Fruit fly (Drosophila melanogaster) whole organism, embryonic: ENCODE data around the gene CG5781.

Experiments used
- Adf1 ChIP-seq: fragments of 200-800 bp; sonication (Bioruptor generic); IDR thresholded peaks from 2 replicates; pipeline ENCODE4 v1.3.6; 2022; ENCODE audit warnings: missing biosample characterization, missing genetic modification characterization
- Antp ChIP-seq: fragments of 200-800 bp; sonication (Bioruptor generic); optimal IDR thresholded peaks from 3 replicates; lab custom pipeline; 2016; ENCODE audit warnings: missing biosample characterization, missing genetic modification characterization
- BtbVII ChIP-seq: fragments of 200-800 bp; sonication (Bioruptor generic); optimal IDR thresholded peaks from 3 replicates; lab custom pipeline; 2017; ENCODE audit warnings: missing biosample characterization, mild to moderate bottlenecking, missing genetic modification characterization
- CG10147 ChIP-seq: fragments of 200-800 bp; sonication (Bioruptor generic); optimal IDR thresholded peaks from 2 replicates; lab custom pipeline; 2019; ENCODE audit warnings: missing biosample characterization, mild to moderate bottlenecking, missing genetic modification characterization, moderate library complexity
- CG10209 ChIP-seq: fragments of 200-800 bp; sonication (Bioruptor generic); optimal IDR thresholded peaks from 3 replicates; lab custom pipeline; 2017; ENCODE audit warnings: missing biosample characterization, mild to moderate bottlenecking, missing genetic modification characterization, missing genetic modification reagents
- CG10431 ChIP-seq: fragments of 200-800 bp; sonication (Bioruptor generic); optimal IDR thresholded peaks from 3 replicates; lab custom pipeline; 2018; ENCODE audit warnings: missing biosample characterization, mild to moderate bottlenecking, missing genetic modification characterization
- CG10543 ChIP-seq: fragments of 200-800 bp; sonication (Bioruptor generic); optimal IDR thresholded peaks from 3 replicates; lab custom pipeline; 2017; ENCODE audit warnings: missing biosample characterization, mild to moderate bottlenecking, missing genetic modification characterization, moderate library complexity
- CG11085 ChIP-seq: fragments of 200-800 bp; sonication (Bioruptor generic); IDR thresholded peaks from 2 replicates; pipeline ENCODE4 v1.3.6; 2022; ENCODE audit warnings: missing biosample characterization, missing genetic modification characterization
- CG11398 ChIP-seq: fragments of 200-800 bp; sonication (Bioruptor generic); optimal IDR thresholded peaks from 2 replicates; lab custom pipeline; 2016; ENCODE audit warnings: missing biosample characterization, missing genetic modification characterization
- CG12071 ChIP-seq: fragments of 200-800 bp; sonication (Bioruptor generic); optimal IDR thresholded peaks from 3 replicates; lab custom pipeline; 2018; ENCODE audit warnings: missing biosample characterization, mild to moderate bottlenecking, missing genetic modification characterization
- CG13287 ChIP-seq: fragments of 200-800 bp; sonication (Bioruptor generic); IDR thresholded peaks from 2 replicates; pipeline ENCODE4 v1.3.6; 2022; ENCODE audit warnings: missing biosample characterization, missing genetic modification characterization; ENCODE audit not compliant: partially characterized antibody
- CG13624 ChIP-seq: fragments of 200-800 bp; sonication (Bioruptor generic); optimal IDR thresholded peaks from 2 replicates; lab custom pipeline; 2016; ENCODE audit warnings: missing biosample characterization, missing genetic modification characterization
- CG15073 ChIP-seq: fragments of 200-800 bp; sonication (Bioruptor generic); optimal IDR thresholded peaks from 2 replicates; lab custom pipeline; 2016; ENCODE audit warnings: missing biosample characterization, missing genetic modification characterization
- CG15269 ChIP-seq: fragments of 200-800 bp; sonication (Bioruptor generic); optimal IDR thresholded peaks from 2 replicates; lab custom pipeline; 2018; ENCODE audit warnings: missing biosample characterization, mild to moderate bottlenecking, missing genetic modification characterization, moderate library complexity
- CG16779 ChIP-seq: fragments of 200-800 bp; sonication (Bioruptor generic); IDR thresholded peaks from 2 replicates; pipeline ENCODE4 v1.3.6; 2022; ENCODE audit warnings: missing biosample characterization, missing genetic modification characterization
- CG17568 ChIP-seq: fragments of 200-800 bp; sonication (Bioruptor generic); optimal IDR thresholded peaks from 2 replicates; lab custom pipeline; 2018; ENCODE audit warnings: missing biosample characterization, mild to moderate bottlenecking, missing genetic modification characterization, moderate library complexity
- CG30403 ChIP-seq: fragments of 200-800 bp; sonication (Bioruptor generic); optimal IDR thresholded peaks from 3 replicates; lab custom pipeline; 2016; ENCODE audit warnings: missing biosample characterization, missing genetic modification characterization
- CG34376 ChIP-seq: fragments of 200-800 bp; sonication (Bioruptor generic); optimal IDR thresholded peaks from 2 replicates; lab custom pipeline; 2018; ENCODE audit warnings: missing biosample characterization, mild to moderate bottlenecking, missing genetic modification characterization
- CG4730 ChIP-seq: fragments of 200-800 bp; sonication (Bioruptor generic); IDR thresholded peaks from 2 replicates; pipeline ENCODE4 v1.3.6; 2022; ENCODE audit warnings: missing biosample characterization, missing genetic modification characterization
- CG6175 ChIP-seq: fragments of 200-800 bp; sonication (Bioruptor generic); IDR thresholded peaks from 3 replicates; pipeline ENCODE4 v1.3.6; 2022; ENCODE audit warnings: missing biosample characterization, missing genetic modification characterization
- CG7786 ChIP-seq: fragments of 200-800 bp; sonication (Bioruptor generic); optimal IDR thresholded peaks from 2 replicates; lab custom pipeline; 2016; ENCODE audit warnings: missing biosample characterization, missing genetic modification characterization
- CG7928 ChIP-seq: fragments of 200-800 bp; sonication (Bioruptor generic); optimal IDR thresholded peaks from 2 replicates; lab custom pipeline; 2017; ENCODE audit warnings: missing biosample characterization, mild to moderate bottlenecking, missing genetic modification characterization
- CG8765 ChIP-seq: fragments of 200-800 bp; sonication (Bioruptor generic); IDR thresholded peaks from 2 replicates; pipeline ENCODE4 v1.3.6; 2022; ENCODE audit warnings: missing biosample characterization, missing genetic modification characterization
- Chrac-16 ChIP-seq: fragments of 200-800 bp; sonication (Bioruptor generic); optimal IDR thresholded peaks from 3 replicates; lab custom pipeline; 2016; ENCODE audit warnings: missing biosample characterization, missing genetic modification characterization
- Deaf1 ChIP-seq: fragments of 200-800 bp; optimal IDR thresholded peaks from 3 replicates; lab custom pipeline; 2019; ENCODE audit warnings: missing biosample characterization, mild to moderate bottlenecking, missing genetic modification characterization, moderate library complexity
- Dref ChIP-seq: fragments of 200-800 bp; sonication (Bioruptor generic); IDR thresholded peaks from 2 replicates; pipeline ENCODE4 v1.3.6; 2022; ENCODE audit warnings: missing biosample characterization, missing genetic modification characterization
- Fer1 ChIP-seq: fragments of 200-800 bp; sonication (Bioruptor generic); optimal IDR thresholded peaks from 2 replicates; lab custom pipeline; 2017; ENCODE audit warnings: missing biosample characterization, mild to moderate bottlenecking, missing genetic modification characterization
- Fer3 ChIP-seq: fragments of 200-800 bp; sonication (Bioruptor generic); optimal IDR thresholded peaks from 2 replicates; lab custom pipeline; 2018; ENCODE audit warnings: missing biosample characterization, mild to moderate bottlenecking, missing genetic modification characterization, moderate library complexity
- Gug ChIP-seq: fragments of 200-800 bp; sonication (Bioruptor generic); IDR thresholded peaks from 4 replicates; pipeline ENCODE4 v1.3.6; 2022; ENCODE audit warnings: missing biosample characterization, missing genetic modification characterization
- Hmr ChIP-seq: fragments of 200-800 bp; sonication (Bioruptor generic); optimal IDR thresholded peaks from 3 replicates; lab custom pipeline; 2017; ENCODE audit warnings: mild to moderate bottlenecking, missing biosample characterization, missing genetic modification reagents, missing genetic modification characterization
- Kr ChIP-seq: fragments of 200-800 bp; sonication (Bioruptor generic); optimal IDR thresholded peaks from 2 replicates; lab custom pipeline; 2017; ENCODE audit warnings: missing biosample characterization, mild to moderate bottlenecking, missing genetic modification characterization
- Mrtf ChIP-seq: fragments of 200-800 bp; sonication (Bioruptor generic); IDR thresholded peaks from 3 replicates; pipeline ENCODE4 v1.3.6; 2022; ENCODE audit warnings: missing biosample characterization, missing genetic modification characterization
- Neu2 ChIP-seq: fragments of 200-800 bp; sonication (Bioruptor generic); optimal IDR thresholded peaks from 3 replicates; lab custom pipeline; 2016; ENCODE audit warnings: missing biosample characterization, missing genetic modification characterization, borderline replicate concordance
- Nf-YC ChIP-seq: fragments of 200-800 bp; optimal IDR thresholded peaks from 3 replicates; lab custom pipeline; 2019; ENCODE audit warnings: missing biosample characterization, mild to moderate bottlenecking, missing genetic modification characterization, moderate library complexity
- Ptx1 ChIP-seq: fragments of 200-800 bp; sonication (Bioruptor generic); IDR thresholded peaks from 2 replicates; pipeline ENCODE4 v1.3.6; 2022; ENCODE audit warnings: missing biosample characterization, missing genetic modification characterization
- Side ChIP-seq: fragments of 200-800 bp; sonication (Bioruptor generic); optimal IDR thresholded peaks from 2 replicates; lab custom pipeline; 2016; ENCODE audit warnings: missing biosample characterization, missing genetic modification characterization
- Sox100B ChIP-seq: fragments of 200-800 bp; sonication (Bioruptor generic); optimal IDR thresholded peaks from 3 replicates; lab custom pipeline; 2018; ENCODE audit warnings: missing biosample characterization, mild to moderate bottlenecking, missing genetic modification characterization
- Sry-β ChIP-seq: fragments of 200-800 bp; sonication (Bioruptor generic); optimal IDR thresholded peaks from 2 replicates; lab custom pipeline; 2018; ENCODE audit warnings: missing biosample characterization, mild to moderate bottlenecking, missing genetic modification characterization, moderate library complexity
- Trl ChIP-seq, 3 experiments: fragments of >200 bp in 2 of 3; fragments of 200-800 bp in 1 of 3; sonication (Bioruptor generic) in 1 of 3; optimal IDR thresholded peaks; 2 replicates in 1 of 3; 3 replicates in 2 of 3; lab custom pipeline; 2016 to 2017; ENCODE audit warnings: missing biosample characterization in 1 of 3, missing genetic modification characterization in 1 of 3
- ase ChIP-seq: fragments of 200-800 bp; sonication (Bioruptor generic); IDR thresholded peaks from 3 replicates; pipeline ENCODE4 v1.3.6; 2022; ENCODE audit warnings: missing biosample characterization, missing genetic modification characterization
- cg ChIP-seq: fragments of 200-800 bp; sonication (Bioruptor generic); optimal IDR thresholded peaks from 3 replicates; lab custom pipeline; 2019; ENCODE audit warnings: missing biosample characterization, mild to moderate bottlenecking, missing genetic modification characterization, moderate library complexity
- en ChIP-seq: fragments of 200-800 bp; sonication (Bioruptor generic); optimal IDR thresholded peaks from 2 replicates; lab custom pipeline; 2016; ENCODE audit warnings: missing biosample characterization, missing genetic modification characterization
- ewg ChIP-seq: fragments of 200-800 bp; sonication (Bioruptor generic); optimal IDR thresholded peaks from 3 replicates; lab custom pipeline; 2017; ENCODE audit warnings: mild to moderate bottlenecking, missing biosample characterization, missing genetic modification reagents, missing genetic modification characterization
- fd64A ChIP-seq: fragments of 200-800 bp; sonication (Bioruptor generic); optimal IDR thresholded peaks from 3 replicates; lab custom pipeline; 2018; ENCODE audit warnings: missing biosample characterization, mild to moderate bottlenecking, missing genetic modification characterization
- mirr ChIP-seq: fragments of 200-800 bp; sonication (Bioruptor generic); optimal IDR thresholded peaks from 3 replicates; lab custom pipeline; 2018; ENCODE audit warnings: missing biosample characterization, mild to moderate bottlenecking, missing genetic modification characterization
- onecut ChIP-seq: fragments of 200-800 bp; sonication (Bioruptor generic); IDR thresholded peaks from 2 replicates; pipeline ENCODE4 v1.3.6; 2022; ENCODE audit warnings: missing biosample characterization, missing genetic modification characterization
- rib ChIP-seq: fragments of 200-800 bp; sonication (Bioruptor generic); IDR thresholded peaks from 2 replicates; pipeline ENCODE4 v1.3.6; 2022; ENCODE audit warnings: missing biosample characterization, missing genetic modification characterization
- slbo ChIP-seq: fragments of 200-800 bp; sonication (Bioruptor generic); IDR thresholded peaks from 2 replicates; pipeline ENCODE4 v1.3.6; 2022; ENCODE audit warnings: missing biosample characterization, missing genetic modification characterization
- sob ChIP-seq: fragments of 200-800 bp; sonication (Bioruptor generic); IDR thresholded peaks from 2 replicates; pipeline ENCODE4 v1.3.6; 2022; ENCODE audit warnings: missing biosample characterization, missing genetic modification characterization

Gene CG5781

dm6 chr2L:12718437-12719376 is 21.6 kb upstream of the CG5781 start, which contains the start of gene MRP (continued):
- TF ChIP-seq CG10147 (GFP tag; lab: Kevin White, UChicago) (no peak), slbo (GFP tag; lab: Robert Waterston, UW) (peak; percentile 32), CG11085 (no peak), Sox100B (GFP tag; lab: Kevin White, UChicago) (no peak), Chrac-16 (GFP tag; lab: Kevin White, UChicago) (no peak), Mrtf (GFP tag; lab: Robert Waterston, UW) (no peak), Neu2 (GFP tag; lab: Kevin White, UChicago) (no peak), ase (GFP tag; lab: Robert Waterston, UW) (0 out of 3 replicates have a peak, but pooled peaks have one; percentile 37), CG15073 (GFP tag; lab: Kevin White, UChicago) (no peak), onecut (no peak), Deaf1 (tag; lab: Kevin White, UChicago) (peak; percentile 81), Hmr (no peak), CG13287 (GFP tag; lab: Robert Waterston, UW) (peak; percentile 51), CG11398 (no peak), BtbVII (GFP tag; lab: Kevin White, UChicago) (peak; percentile 4), Trl (optimal IDR thresholded peaks at IDR 0.05; lab: Kevin White, UChicago) (peak in 1 of 2 experiments; percentile 83), Trl (GFP tag; optimal IDR thresholded peaks at IDR 0.05; lab: Kevin White, UChicago) (no peak), CG7928 (GFP tag; lab: Kevin White, UChicago) (no peak), Kr (GFP tag; lab: Kevin White, UChicago) (no peak), CG8765 (GFP tag; lab: Robert Waterston, UW) (no peak), Side (no peak), CG10543 (GFP tag; lab: Kevin White, UChicago) (peak; percentile 66), rib (peak; percentile 67; the same call in 1 of the 2 replicates), CG10431 (GFP tag; lab: Kevin White, UChicago) (no peak), en (GFP tag; lab: Kevin White, UChicago) (no peak), CG16779 (GFP tag; lab: Robert Waterston, UW) (no peak), ewg (GFP tag; lab: Kevin White, UChicago) (no peak), Gug (GFP tag; lab: Robert Waterston, UW) (no peak), Nf-YC (tag; lab: Kevin White, UChicago) (peak; percentile 51), Adf1 (GFP tag; lab: Robert Waterston, UW) (peak; percentile 63), CG4730 (GFP tag; lab: Robert Waterston, UW) (no peak), Sry-β (GFP tag; lab: Kevin White, UChicago) (no peak), CG6175 (GFP tag; lab: Robert Waterston, UW) (peak; percentile 11; the same call in 1 of the 3 replicates), Antp (GFP tag; lab: Kevin White, UChicago) (no peak), cg (GFP tag; lab: Kevin White, UChicago) (peak; percentile 48), CG7786 (GFP tag; lab: Kevin White, UChicago) (no peak), CG34376 (peak; percentile 63), Dref (GFP tag; lab: Robert Waterston, UW) (no peak), mirr (peak; percentile 58), CG13624 (GFP tag; lab: Kevin White, UChicago) (no peak), fd64A (GFP tag; lab: Kevin White, UChicago) (no peak), CG10209 (no peak), CG15269 (tag; lab: Kevin White, UChicago) (no peak), CG17568 (no peak), Fer1 (GFP tag; lab: Kevin White, UChicago) (peak; percentile 59), CG30403 (no peak), CG12071 (GFP tag; lab: Kevin White, UChicago) (peak; percentile 28), sob (no peak), Fer3 (no peak), Ptx1 (no peak)
